Worm (Caenorhabditis elegans) whole organism, L4 larva: ENCODE data around the gene ins-11.

Experiments used
- D1046.2 ChIP-seq: fragments of 200-800 bp; sonication (Bioruptor generic); IDR thresholded peaks from 2 replicates; pipeline ENCODE4 v1.3.6; 2022; ENCODE audit warnings: missing genetic modification characterization, missing compliant biosample characterization
- F10B5.3 ChIP-seq: sonication (generic microtip); optimal IDR thresholded peaks from 2 replicates; lab custom pipeline; 2016; ENCODE audit warnings: mild to moderate bottlenecking, missing genetic modification characterization, missing compliant biosample characterization
- F26F4.8 ChIP-seq: fragments of 200-800 bp; sonication (Bioruptor generic); conservative IDR thresholded peaks from 2 replicates; pipeline ENCODE4 v1.3.6; 2022; ENCODE audit warnings: missing genetic modification characterization, missing compliant biosample characterization
- F44E2.7 ChIP-seq: fragments of 200-800 bp; sonication (Bioruptor generic); IDR thresholded peaks from 2 replicates; pipeline ENCODE4 v2.1.2; 2022; ENCODE audit warnings: missing genetic modification characterization, missing compliant biosample characterization
- F49E8.2 ChIP-seq: sonication (generic microtip); optimal IDR thresholded peaks from 2 replicates; lab custom pipeline; 2016; ENCODE audit warnings: missing compliant biosample characterization, mild to moderate bottlenecking, missing genetic modification characterization, borderline replicate concordance
- R02D3.7 ChIP-seq: fragments of 150-350 bp; sonication (generic microtip); optimal IDR thresholded peaks from 3 replicates; lab custom pipeline; 2014; ENCODE audit warnings: missing biosample characterization, missing genetic modification characterization
- Y105C5A.15 ChIP-seq: fragments of 200-800 bp; sonication (Bioruptor generic); IDR thresholded peaks from 2 replicates; pipeline ENCODE4 v1.3.6; 2022; ENCODE audit warnings: missing genetic modification characterization, missing compliant biosample characterization
- Y48G9A.11 ChIP-seq: fragments of 200-800 bp; sonication (Bioruptor generic); IDR thresholded peaks from 2 replicates; pipeline ENCODE4 v1.3.6; 2022; ENCODE audit warnings: missing genetic modification reagents, missing genetic modification characterization, missing compliant biosample characterization
- Y5F2A.4 ChIP-seq: fragments of 200-800 bp; sonication (Bioruptor generic); optimal IDR thresholded peaks from 2 replicates; lab custom pipeline; 2018; ENCODE audit warnings: mild to moderate bottlenecking, missing genetic modification characterization, missing compliant biosample characterization
- Y75B8A.6 ChIP-seq: fragments of 200-800 bp; sonication (Bioruptor generic); IDR thresholded peaks from 2 replicates; pipeline ENCODE4 v1.3.6; 2022; ENCODE audit warnings: missing genetic modification reagents, missing genetic modification characterization, missing compliant biosample characterization
- ZK337.2 ChIP-seq: fragments of 200-800 bp; sonication (Bioruptor generic); IDR thresholded peaks from 2 replicates; pipeline ENCODE4 v1.3.6; 2022; ENCODE audit warnings: missing genetic modification reagents, missing genetic modification characterization, missing compliant biosample characterization
- ZK546.5 ChIP-seq, 2 experiments: sonication (generic microtip); optimal IDR thresholded peaks; 2 replicates each; lab custom pipeline; 2017; ENCODE audit warnings: missing biosample characterization in 2 of 2, missing genetic modification characterization in 2 of 2
- ama-1 ChIP-seq: fragments of 150-350 bp; optimal IDR thresholded peaks from 2 replicates; lab custom pipeline; 2014; ENCODE audit warnings: inconsistent platforms, mixed read lengths
- arid-1 ChIP-seq: fragments of 200-800 bp; sonication (Bioruptor generic); conservative IDR thresholded peaks from 2 replicates; pipeline ENCODE4 v1.3.6; 2022; ENCODE audit warnings: missing genetic modification reagents, missing genetic modification characterization, missing compliant biosample characterization
- attf-4 ChIP-seq: sonication (generic microtip); optimal IDR thresholded peaks from 3 replicates; lab custom pipeline; 2017; ENCODE audit warnings: missing biosample characterization, missing genetic modification characterization
- ceh-20 ChIP-seq: fragments of 200-800 bp; sonication (Bioruptor generic); IDR thresholded peaks from 2 replicates; pipeline ENCODE4 v1.3.6; 2022; ENCODE audit warnings: missing genetic modification reagents, missing genetic modification characterization, missing compliant biosample characterization
- ceh-28 ChIP-seq: fragments of 150-350 bp; optimal IDR thresholded peaks from 2 replicates; lab custom pipeline; 2014; ENCODE audit warnings: missing biosample characterization, missing genetic modification reagents, missing genetic modification characterization
- ceh-32 ChIP-seq: sonication (generic microtip); optimal IDR thresholded peaks from 2 replicates; lab custom pipeline; 2016; ENCODE audit warnings: mild to moderate bottlenecking, missing genetic modification characterization, missing compliant biosample characterization; ENCODE audit not compliant: poor library complexity
- ceh-82 ChIP-seq: sonication (generic microtip); optimal IDR thresholded peaks from 2 replicates; lab custom pipeline; 2017; ENCODE audit warnings: missing biosample characterization, missing genetic modification characterization
- cey-2 ChIP-seq: sonication (generic microtip); optimal IDR thresholded peaks from 3 replicates; lab custom pipeline; 2017; ENCODE audit warnings: missing genetic modification characterization, mild to moderate bottlenecking, missing compliant biosample characterization, antibody characterized with exemption, borderline replicate concordance; ENCODE audit not compliant: insufficient read depth
- ctbp-1 ChIP-seq: fragments of 200-800 bp; sonication (Bioruptor generic); IDR thresholded peaks from 2 replicates; pipeline ENCODE4 v1.3.6; 2022; ENCODE audit warnings: missing genetic modification reagents, missing genetic modification characterization, missing compliant biosample characterization
- daf-12 ChIP-seq: fragments of 150-350 bp; optimal IDR thresholded peaks from 2 replicates; lab custom pipeline; 2014; ENCODE audit warnings: missing biosample characterization, missing genetic modification reagents, missing genetic modification characterization
- dmd-8 ChIP-seq: fragments of 200-800 bp; sonication (Bioruptor generic); IDR thresholded peaks from 2 replicates; pipeline ENCODE4 v1.3.6; 2022; ENCODE audit warnings: missing genetic modification characterization, missing compliant biosample characterization
- dve-1 ChIP-seq: sonication (generic microtip); optimal IDR thresholded peaks from 2 replicates; lab custom pipeline; 2017; ENCODE audit warnings: antibody characterized with exemption, mild to moderate bottlenecking, missing genetic modification characterization, missing compliant biosample characterization; ENCODE audit not compliant: insufficient read depth
- gei-8 ChIP-seq: fragments of 200-800 bp; sonication (Bioruptor generic); optimal IDR thresholded peaks from 2 replicates; lab custom pipeline; 2018; ENCODE audit warnings: mild to moderate bottlenecking, missing genetic modification characterization, missing compliant biosample characterization
- hlh-11 ChIP-seq: fragments of 200-800 bp; sonication (Bioruptor generic); optimal IDR thresholded peaks from 2 replicates; lab custom pipeline; 2018; ENCODE audit warnings: mild to moderate bottlenecking, missing genetic modification characterization, missing compliant biosample characterization
- madf-5 ChIP-seq, 2 experiments: fragments of 200-800 bp; sonication (Bioruptor generic); IDR thresholded peaks; 2 replicates each; pipeline ENCODE4 v1.3.6; 2022; ENCODE audit warnings: missing compliant biosample characterization in 2 of 2, missing genetic modification characterization in 2 of 2
- mdl-1 ChIP-seq, 2 experiments: fragments of 150-350 bp in 1 of 2; sonication (generic microtip) in 1 of 2; optimal IDR thresholded peaks; 2 replicates each; lab custom pipeline; 2014 to 2017; ENCODE audit warnings: missing biosample characterization in 2 of 2, missing genetic modification characterization in 2 of 2
- mep-1 ChIP-seq: fragments of 150-350 bp; sonication (generic microtip); optimal IDR thresholded peaks from 3 replicates; lab custom pipeline; 2014; ENCODE audit warnings: missing biosample characterization, missing genetic modification characterization
- mxl-2 ChIP-seq: fragments of 200-800 bp; sonication (Bioruptor generic); conservative IDR thresholded peaks from 2 replicates; pipeline ENCODE4 v1.3.6; 2022; ENCODE audit warnings: missing genetic modification reagents, missing genetic modification characterization, missing compliant biosample characterization
- mxl-3 ChIP-seq: fragments of 200-800 bp; sonication (Bioruptor generic); optimal IDR thresholded peaks from 2 replicates; lab custom pipeline; 2018; ENCODE audit warnings: mild to moderate bottlenecking, missing genetic modification characterization, missing compliant biosample characterization
- nhr-102 ChIP-seq: sonication (generic microtip); optimal IDR thresholded peaks from 2 replicates; lab custom pipeline; 2016; ENCODE audit warnings: mild to moderate bottlenecking, missing genetic modification characterization, moderate library complexity, missing compliant biosample characterization
- nhr-111 ChIP-seq: fragments of 200-800 bp; sonication (Bioruptor generic); optimal IDR thresholded peaks from 2 replicates; lab custom pipeline; 2018; ENCODE audit warnings: mild to moderate bottlenecking, missing genetic modification characterization, missing compliant biosample characterization
- nhr-25 ChIP-seq: sonication (generic microtip); optimal IDR thresholded peaks from 2 replicates; lab custom pipeline; 2017; ENCODE audit warnings: missing genetic modification characterization, mild to moderate bottlenecking, missing compliant biosample characterization, antibody characterized with exemption, moderate library complexity, borderline replicate concordance; ENCODE audit not compliant: insufficient read depth
- nhr-48 ChIP-seq: sonication (generic microtip); optimal IDR thresholded peaks from 2 replicates; lab custom pipeline; 2016; ENCODE audit warnings: mild to moderate bottlenecking, missing genetic modification characterization, missing compliant biosample characterization
- nhr-6 ChIP-seq: fragments of 150-350 bp; optimal IDR thresholded peaks from 2 replicates; lab custom pipeline; 2014; ENCODE audit warnings: missing biosample characterization, missing genetic modification characterization
- nhr-76 ChIP-seq: fragments of 150-350 bp; optimal IDR thresholded peaks from 2 replicates; lab custom pipeline; 2014; ENCODE audit warnings: missing biosample characterization, missing genetic modification characterization
- nhr-77 ChIP-seq: fragments of 150-350 bp; optimal IDR thresholded peaks from 2 replicates; lab custom pipeline; 2014; ENCODE audit warnings: missing biosample characterization, missing genetic modification characterization
- rbr-2 ChIP-seq: sonication (generic microtip); optimal IDR thresholded peaks from 2 replicates; lab custom pipeline; 2016; ENCODE audit warnings: missing genotype, missing genetic modification characterization, missing compliant biosample characterization
- skn-1 ChIP-seq: fragments of 150-350 bp; optimal IDR thresholded peaks from 2 replicates; lab custom pipeline; 2014; ENCODE audit warnings: missing biosample characterization, missing genetic modification characterization
- snpc-1.2 ChIP-seq: fragments of 200-800 bp; sonication (Bioruptor generic); IDR thresholded peaks from 2 replicates; pipeline ENCODE4 v1.3.6; 2022; ENCODE audit warnings: missing genetic modification reagents, missing genetic modification characterization, missing compliant biosample characterization
- snpc-4 ChIP-seq: fragments of 150-350 bp; optimal IDR thresholded peaks from 2 replicates; lab custom pipeline; 2014; ENCODE audit warnings: missing biosample characterization, missing genetic modification characterization
- tra-1 ChIP-seq: fragments of 200-800 bp; sonication (Bioruptor generic); IDR thresholded peaks from 2 replicates; pipeline ENCODE4 v1.3.6; 2022; ENCODE audit warnings: missing genetic modification reagents, missing genetic modification characterization, missing compliant biosample characterization
- unc-39 ChIP-seq: sonication (generic microtip); optimal IDR thresholded peaks from 2 replicates; lab custom pipeline; 2017; ENCODE audit warnings: missing biosample characterization, missing genetic modification characterization
- zag-1 ChIP-seq: fragments of 150-350 bp; optimal IDR thresholded peaks from 2 replicates; lab custom pipeline; 2014; ENCODE audit warnings: missing biosample characterization, missing genetic modification characterization
- zip-11 ChIP-seq: fragments of 200-800 bp; sonication (Bioruptor generic); IDR thresholded peaks from 2 replicates; pipeline ENCODE4 v1.3.6; 2022; ENCODE audit warnings: missing genetic modification characterization, missing compliant biosample characterization

Gene ins-11

DNA sequence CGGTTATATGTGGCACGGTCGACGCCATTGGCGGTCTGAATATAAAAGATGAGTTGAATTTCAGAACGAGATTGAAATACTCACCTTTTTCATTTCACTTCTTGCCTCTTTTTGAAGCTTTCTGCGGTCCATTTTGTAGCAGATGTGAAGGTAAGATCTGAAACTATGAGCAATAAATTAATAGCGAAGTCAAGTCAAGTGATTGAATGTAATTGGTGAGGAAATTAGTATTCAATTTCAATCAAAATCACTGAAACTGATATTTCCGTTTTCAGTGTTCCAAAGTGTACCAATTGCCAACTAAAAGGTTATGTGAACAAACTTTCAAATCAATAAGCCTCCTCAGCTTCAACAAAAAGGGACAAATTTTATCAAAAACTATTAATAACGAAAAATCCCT, 14.8 kb upstream of the ins-11 start, which contains the start of gene C17C3.24:
C17C3.24 (minus strand) TSS at position 101 of the 400 bp plus-strand sequence.
- TF ChIP-seq dmd-8 (no peak), nhr-77 (tag; lab: Kevin White, UChicago) (no peak), F26F4.8 (no peak), Y48G9A.11 (GFP tag; lab: Robert Waterston, UW) (no peak), nhr-25 (no peak), mxl-2 (GFP tag; lab: Robert Waterston, UW) (no peak)
- TF ChIP-seq, all 104 proteins: peak for 0

DNA sequence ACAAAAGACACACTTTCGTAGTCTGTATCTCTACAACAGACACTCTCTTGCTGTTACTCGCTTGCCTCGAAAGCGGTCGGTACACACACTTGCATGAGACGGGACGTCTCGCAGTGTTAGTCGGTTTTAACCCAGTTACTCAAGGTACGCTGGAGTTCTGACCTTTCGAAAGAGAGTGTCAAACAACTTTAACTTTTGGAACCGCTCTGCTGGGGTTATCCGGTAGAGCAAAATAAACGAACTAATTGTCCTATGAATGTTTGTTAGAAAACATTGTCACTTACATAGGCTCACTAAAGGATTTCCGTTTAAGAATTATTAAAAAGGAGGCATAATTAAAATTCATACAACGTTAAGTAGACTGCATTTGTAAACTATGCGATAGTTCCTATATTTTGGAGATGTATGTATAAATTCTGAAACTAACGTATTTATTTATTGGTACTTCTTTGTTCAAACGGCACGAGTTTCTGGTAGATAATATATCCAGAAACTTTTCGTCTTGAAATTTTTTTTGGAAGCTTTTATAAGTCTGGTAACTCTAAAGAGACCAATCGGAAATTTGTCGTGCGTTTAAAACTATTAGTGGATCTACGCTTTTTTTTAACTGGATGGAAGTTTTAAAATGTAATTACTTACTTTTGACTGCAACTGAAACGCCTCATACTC, 12.9 kb upstream of the ins-11 start:
- peak; percentile 99 for TF ChIP-seq ctbp-1 (GFP tag; lab: Robert Waterston, UW)
- peak; percentile 46 for TF ChIP-seq nhr-76 (tag; lab: Kevin White, UChicago)
- peak; percentile 96 for TF ChIP-seq arid-1 (GFP tag; lab: Robert Waterston, UW)
- peak; percentile 97 for TF ChIP-seq ceh-20 (GFP tag; lab: Robert Waterston, UW)
- peak; percentile 76; the same call in 1 of the 2 replicates for TF ChIP-seq Y75B8A.6
- peak; percentile 79 for TF ChIP-seq snpc-1.2 (GFP tag; lab: Robert Waterston, UW)
- TF ChIP-seq dve-1 (tag; lab: Kevin White, UChicago), result peak; percentile 99
- TF ChIP-seq nhr-102, result peak; percentile 97
- peak; percentile 93 for TF ChIP-seq nhr-6 (tag; lab: Kevin White, UChicago)
- TF ChIP-seq skn-1 (tag; lab: Kevin White, UChicago), result peak; percentile 69
- TF ChIP-seq ceh-28, result peak; percentile 33
- TF ChIP-seq tra-1 (GFP tag; lab: Robert Waterston, UW), result peak; percentile 96
- peak; percentile 99 for TF ChIP-seq mep-1 (tag; lab: Kevin White, UChicago)
- TF ChIP-seq mdl-1 (tag; optimal IDR thresholded peaks at IDR 0.05; lab: Kevin White, UChicago), result peak; percentile 84 to 93
- TF ChIP-seq ZK337.2 (GFP tag; lab: Robert Waterston, UW), result peak; percentile 88
- peak; percentile 97 for TF ChIP-seq nhr-25
- TF ChIP-seq ceh-32, result peak; percentile 89
- peak; percentile 86 for TF ChIP-seq Y5F2A.4 (GFP tag; lab: Kevin White, UChicago)
- TF ChIP-seq zag-1 (tag; lab: Kevin White, UChicago), result peak; percentile 95
- TF ChIP-seq unc-39 (tag; lab: Kevin White, UChicago), result no peak
- TF ChIP-seq madf-5 (GFP tag; IDR thresholded peaks at IDR 0.05; lab: Robert Waterston, UW), result peak in 1 of 2 experiments; percentile 33; a peak in 1 of 4 replicates
- peak; percentile 90 for TF ChIP-seq mxl-3 (GFP tag; lab: Kevin White, UChicago)
- peak; percentile 99 for TF ChIP-seq snpc-4 (tag; lab: Kevin White, UChicago)
- TF ChIP-seq F44E2.7 (GFP tag; lab: Robert Waterston, UW), result 0 out of 2 replicates have a peak, but pooled peaks have one; percentile 69
- TF ChIP-seq nhr-48 (tag; lab: Kevin White, UChicago), result peak; percentile 95
- TF ChIP-seq ceh-82 (tag; lab: Kevin White, UChicago), result no peak
- TF ChIP-seq Y105C5A.15, result peak; percentile 83
- peak; percentile 97 for TF ChIP-seq nhr-77 (tag; lab: Kevin White, UChicago)
- no peak for TF ChIP-seq daf-12 (tag; lab: Kevin White, UChicago)
- TF ChIP-seq cey-2 (tag; lab: Kevin White, UChicago), result peak; percentile 92
- peak; percentile 97 for TF ChIP-seq nhr-111
- TF ChIP-seq dmd-8, result peak; percentile 61; the same call in 1 of the 2 replicates
- peak; percentile 95 for TF ChIP-seq gei-8 (GFP tag; lab: Kevin White, UChicago)
- 0 out of 2 replicates have a peak, but pooled peaks have one; percentile 7 for TF ChIP-seq zip-11 (GFP tag; lab: Robert Waterston, UW)
- peak; percentile 63 for TF ChIP-seq attf-4 (tag; lab: Kevin White, UChicago)
- peak; percentile 98 for TF ChIP-seq rbr-2 (tag; lab: Kevin White, UChicago)
- TF ChIP-seq F10B5.3 (tag; lab: Kevin White, UChicago), result peak; percentile 93
- TF ChIP-seq ZK546.5 (tag; optimal IDR thresholded peaks at IDR 0.05; lab: Kevin White, UChicago), result peak; percentile 44 to 74
- TF ChIP-seq R02D3.7 (tag; lab: Kevin White, UChicago), result peak; percentile 44
- peak; percentile 97 for TF ChIP-seq hlh-11
- peak; percentile 93 for TF ChIP-seq D1046.2 (GFP tag; lab: Robert Waterston, UW)
- TF ChIP-seq ama-1, result peak; percentile 100
- TF ChIP-seq F49E8.2, result peak; percentile 82
